Worm (Caenorhabditis elegans): ENCODE data around the gene F59A6.12.

DNA sequence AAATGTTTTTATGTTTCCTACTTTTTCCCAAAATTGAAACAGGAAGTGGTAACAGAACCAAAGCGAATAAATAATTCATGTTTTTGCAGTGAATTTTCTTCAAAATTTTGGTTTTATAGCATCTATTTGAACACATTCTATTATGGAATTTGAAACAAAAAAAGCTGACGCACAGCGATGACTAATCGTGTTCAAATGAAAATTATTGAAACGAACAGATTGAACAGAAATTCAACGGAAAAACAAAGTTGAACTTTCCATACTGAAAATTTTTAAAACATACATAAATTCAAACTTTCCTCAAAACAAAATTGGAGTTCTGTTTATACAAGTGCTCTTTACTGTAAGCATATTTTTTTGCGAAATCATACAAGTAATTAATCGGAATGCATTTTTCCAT, at the start of gene F59A6.12:
- no peak for TF ChIP-seq snpc-4 (tag; optimal IDR thresholded peaks at IDR 0.05)
- no peak for TF ChIP-seq php-3 (GFP tag; IDR thresholded peaks at IDR 0.05)
- TF ChIP-seq nhr-25 (tag; optimal IDR thresholded peaks at IDR 0.05; ENCODE audit: borderline replicate concordance, insufficient read depth), result no peak
- TF ChIP-seq dve-1 (tag; optimal IDR thresholded peaks at IDR 0.05; ENCODE audit: insufficient read depth), result no peak
